Fruit fly (Drosophila melanogaster) whole organism, embryonic: ENCODE results near the gene CG7646.
A peak's percentile ranks its signal among the peaks of the same experiment; 100 is the strongest.

ENCODE experiments used
- ATbp ChIP-seq: fragments of 200-800 bp; sonication (Bioruptor generic); optimal IDR thresholded peaks from 2 replicates; lab custom pipeline; 2017; ENCODE audit warnings: missing biosample characterization, mild to moderate bottlenecking, missing genetic modification characterization, missing genetic modification reagents
- BtbVII ChIP-seq: fragments of 200-800 bp; sonication (Bioruptor generic); optimal IDR thresholded peaks from 3 replicates; lab custom pipeline; 2017; ENCODE audit warnings: missing biosample characterization, mild to moderate bottlenecking, missing genetic modification characterization
- CG11504 ChIP-seq: fragments of 200-800 bp; sonication (Bioruptor generic); optimal IDR thresholded peaks from 3 replicates; lab custom pipeline; 2019; ENCODE audit warnings: missing biosample characterization, mild to moderate bottlenecking, missing genetic modification characterization, moderate library complexity
- CG14710 ChIP-seq: fragments of 200-800 bp; sonication (Bioruptor generic); optimal IDR thresholded peaks from 3 replicates; lab custom pipeline; 2019; ENCODE audit warnings: missing biosample characterization, mild to moderate bottlenecking, missing genetic modification characterization, moderate library complexity
- CG14860 ChIP-seq: fragments of 200-800 bp; sonication (Bioruptor generic); IDR thresholded peaks from 3 replicates; pipeline ENCODE4 v1.3.6; 2022; ENCODE audit warnings: missing biosample characterization, missing genetic modification characterization; ENCODE audit not compliant: partially characterized antibody
- CG17359 ChIP-seq: fragments of 200-800 bp; sonication (Bioruptor generic); optimal IDR thresholded peaks from 3 replicates; lab custom pipeline; 2018; ENCODE audit warnings: missing biosample characterization, mild to moderate bottlenecking, missing genetic modification characterization, moderate library complexity
- CG17568 ChIP-seq: fragments of 200-800 bp; sonication (Bioruptor generic); optimal IDR thresholded peaks from 2 replicates; lab custom pipeline; 2018; ENCODE audit warnings: missing biosample characterization, mild to moderate bottlenecking, missing genetic modification characterization, moderate library complexity
- CG18476 ChIP-seq: fragments of 200-800 bp; sonication (Bioruptor generic); optimal IDR thresholded peaks from 2 replicates; lab custom pipeline; 2016; ENCODE audit warnings: missing biosample characterization, mild to moderate bottlenecking, missing genetic modification characterization
- CG2120 ChIP-seq: fragments of 200-800 bp; sonication (Bioruptor generic); optimal IDR thresholded peaks from 3 replicates; lab custom pipeline; 2016; ENCODE audit warnings: missing biosample characterization, missing genetic modification characterization
- CG3281 ChIP-seq: fragments of 200-800 bp; sonication (Bioruptor generic); optimal IDR thresholded peaks from 3 replicates; lab custom pipeline; 2017; ENCODE audit warnings: missing biosample characterization, mild to moderate bottlenecking, missing genetic modification characterization
- CG34422 ChIP-seq: fragments of 200-800 bp; sonication (Bioruptor generic); IDR thresholded peaks from 3 replicates; pipeline ENCODE4 v1.3.6; 2022; ENCODE audit warnings: missing biosample characterization, missing genetic modification characterization
- CG4707 ChIP-seq: fragments of 200-800 bp; sonication (Bioruptor generic); optimal IDR thresholded peaks from 2 replicates; lab custom pipeline; 2018; ENCODE audit warnings: missing biosample characterization, mild to moderate bottlenecking, missing genetic modification characterization, moderate library complexity
- CG4730 ChIP-seq: fragments of 200-800 bp; sonication (Bioruptor generic); IDR thresholded peaks from 2 replicates; pipeline ENCODE4 v1.3.6; 2022; ENCODE audit warnings: missing biosample characterization, missing genetic modification characterization
- CG6272 ChIP-seq: fragments of 200-800 bp; sonication (Bioruptor generic); IDR thresholded peaks from 2 replicates; pipeline ENCODE4 v1.3.6; 2022; ENCODE audit warnings: missing biosample characterization, missing genetic modification characterization
- CG6683 ChIP-seq: fragments of 200-800 bp; sonication (Bioruptor generic); optimal IDR thresholded peaks from 2 replicates; lab custom pipeline; 2017; ENCODE audit warnings: missing biosample characterization, mild to moderate bottlenecking, missing genetic modification characterization, missing genetic modification reagents
- CG6813 ChIP-seq: fragments of 200-800 bp; sonication (Bioruptor generic); optimal IDR thresholded peaks from 2 replicates; lab custom pipeline; 2017; ENCODE audit warnings: missing biosample characterization, missing genetic modification characterization, mild to moderate bottlenecking, moderate library complexity, missing genetic modification reagents
- CG7928 ChIP-seq: fragments of 200-800 bp; sonication (Bioruptor generic); optimal IDR thresholded peaks from 2 replicates; lab custom pipeline; 2017; ENCODE audit warnings: missing biosample characterization, mild to moderate bottlenecking, missing genetic modification characterization
- CHES-1-like ChIP-seq: fragments of 200-800 bp; sonication (Bioruptor generic); optimal IDR thresholded peaks from 2 replicates; lab custom pipeline; 2016; ENCODE audit warnings: missing biosample characterization, missing genetic modification characterization
- Dbx ChIP-seq: fragments of 200-800 bp; sonication (Bioruptor generic); IDR thresholded peaks from 3 replicates; pipeline ENCODE4 v1.3.6; 2022; ENCODE audit warnings: missing biosample characterization, missing genetic modification characterization
- Fer2 ChIP-seq: fragments of 200-800 bp; sonication (Bioruptor generic); optimal IDR thresholded peaks from 2 replicates; lab custom pipeline; 2018; ENCODE audit warnings: missing biosample characterization, mild to moderate bottlenecking, missing genetic modification characterization, moderate library complexity
- Hand ChIP-seq: fragments of 200-800 bp; sonication (Bioruptor generic); optimal IDR thresholded peaks from 2 replicates; lab custom pipeline; 2017; ENCODE audit warnings: mild to moderate bottlenecking, missing biosample characterization, missing genetic modification reagents, missing genetic modification characterization
- Hey ChIP-seq: fragments of 200-800 bp; sonication (Bioruptor generic); optimal IDR thresholded peaks from 3 replicates; lab custom pipeline; 2018; ENCODE audit warnings: missing biosample characterization, mild to moderate bottlenecking, missing genetic modification characterization
- Hr3 ChIP-seq: fragments of 200-800 bp; sonication (Bioruptor generic); optimal IDR thresholded peaks from 3 replicates; lab custom pipeline; 2016; ENCODE audit warnings: missing biosample characterization, missing genetic modification characterization
- Hr51 ChIP-seq, 2 experiments: fragments of 200-800 bp; sonication (Bioruptor generic); optimal IDR thresholded peaks; 2 replicates in 1 of 2; 3 replicates in 1 of 2; lab custom pipeline; 2016 to 2018; ENCODE audit warnings: missing biosample characterization in 2 of 2, missing genetic modification characterization in 2 of 2, mild to moderate bottlenecking in 1 of 2, moderate library complexity in 1 of 2
- Nf-YA ChIP-seq: fragments of 200-800 bp; sonication (Bioruptor generic); IDR thresholded peaks from 2 replicates; pipeline ENCODE4 v1.3.6; 2022; ENCODE audit warnings: missing biosample characterization, missing genetic modification characterization
- Nf-YC ChIP-seq: fragments of 200-800 bp; optimal IDR thresholded peaks from 3 replicates; lab custom pipeline; 2019; ENCODE audit warnings: missing biosample characterization, mild to moderate bottlenecking, missing genetic modification characterization, moderate library complexity
- Oli ChIP-seq: fragments of 200-800 bp; sonication (Bioruptor generic); optimal IDR thresholded peaks from 2 replicates; lab custom pipeline; 2018; ENCODE audit warnings: missing biosample characterization, mild to moderate bottlenecking, missing genetic modification characterization, moderate library complexity
- Taf1 ChIP-seq: fragments of 200-800 bp; sonication (Bioruptor generic); IDR thresholded peaks from 2 replicates; pipeline ENCODE4 v1.3.6; 2022; ENCODE audit warnings: missing biosample characterization, missing genetic modification characterization
- Trl ChIP-seq, 3 experiments: fragments of >200 bp in 2 of 3; fragments of 200-800 bp in 1 of 3; sonication (Bioruptor generic) in 1 of 3; optimal IDR thresholded peaks; 2 replicates in 1 of 3; 3 replicates in 2 of 3; lab custom pipeline; 2016 to 2017; ENCODE audit warnings: missing biosample characterization in 1 of 3, missing genetic modification characterization in 1 of 3
- Usf ChIP-seq: fragments of 200-800 bp; sonication (Bioruptor generic); optimal IDR thresholded peaks from 2 replicates; lab custom pipeline; 2017; ENCODE audit warnings: missing genotype, missing biosample characterization, missing genetic modification characterization
- Xrp1 ChIP-seq: fragments of 200-800 bp; sonication (Bioruptor generic); IDR thresholded peaks from 2 replicates; pipeline ENCODE4 v1.3.6; 2022; ENCODE audit warnings: missing biosample characterization, missing genetic modification characterization
- ac ChIP-seq: fragments of 200-800 bp; sonication (Bioruptor generic); optimal IDR thresholded peaks from 3 replicates; lab custom pipeline; 2017; ENCODE audit warnings: missing biosample characterization, mild to moderate bottlenecking, missing genetic modification characterization
- crp ChIP-seq, 2 experiments: fragments of 200-800 bp; sonication (Bioruptor generic); optimal IDR thresholded peaks; 2 replicates in 1 of 2; 3 replicates in 1 of 2; lab custom pipeline; 2017; ENCODE audit warnings: missing biosample characterization in 2 of 2, missing genetic modification characterization in 2 of 2, mild to moderate bottlenecking in 1 of 2, moderate library complexity in 1 of 2
- dysf ChIP-seq: fragments of 200-800 bp; sonication (Bioruptor generic); IDR thresholded peaks from 3 replicates; pipeline ENCODE4 v1.3.6; 2022; ENCODE audit warnings: missing biosample characterization, missing genetic modification characterization
- her ChIP-seq: fragments of 200-800 bp; sonication (Bioruptor generic); optimal IDR thresholded peaks from 2 replicates; lab custom pipeline; 2016; ENCODE audit warnings: missing biosample characterization, missing genetic modification characterization
- kay ChIP-seq: fragments of 200-800 bp; sonication (Bioruptor generic); optimal IDR thresholded peaks from 2 replicates; lab custom pipeline; 2016; ENCODE audit warnings: missing biosample characterization, missing genetic modification characterization
- lab ChIP-seq: fragments of 200-800 bp; sonication (Bioruptor generic); optimal IDR thresholded peaks from 3 replicates; lab custom pipeline; 2017; ENCODE audit warnings: missing biosample characterization, missing genetic modification characterization, mild to moderate bottlenecking, moderate library complexity, missing genetic modification reagents
- mld ChIP-seq: fragments of 200-800 bp; sonication (Bioruptor generic); IDR thresholded peaks from 3 replicates; pipeline ENCODE4 v1.3.6; 2022; ENCODE audit warnings: missing biosample characterization, missing genetic modification characterization; ENCODE audit not compliant: partially characterized antibody
- nmo ChIP-seq: fragments of 200-800 bp; sonication (Bioruptor generic); optimal IDR thresholded peaks from 2 replicates; lab custom pipeline; 2018; ENCODE audit warnings: missing biosample characterization, mild to moderate bottlenecking, missing genetic modification characterization, moderate library complexity
- pros ChIP-seq: fragments of 200-800 bp; sonication (Bioruptor generic); optimal IDR thresholded peaks from 3 replicates; lab custom pipeline; 2019; ENCODE audit warnings: missing biosample characterization, mild to moderate bottlenecking, missing genetic modification characterization, moderate library complexity
- sens ChIP-seq: fragments of 200-800 bp; sonication (Bioruptor generic); peaks from one replicate; lab custom pipeline; 2016; ENCODE audit warnings: missing biosample characterization, missing genetic modification characterization
- shn ChIP-seq: fragments of 200-800 bp; sonication (Bioruptor generic); optimal IDR thresholded peaks from 3 replicates; lab custom pipeline; 2016; ENCODE audit warnings: missing biosample characterization, missing genetic modification characterization
- stwl ChIP-seq: fragments of 200-800 bp; sonication (Bioruptor generic); optimal IDR thresholded peaks from 3 replicates; lab custom pipeline; 2018; ENCODE audit warnings: missing biosample characterization, mild to moderate bottlenecking, missing genetic modification characterization, moderate library complexity
- tin ChIP-seq: fragments of 200-800 bp; sonication (Bioruptor generic); optimal IDR thresholded peaks from 3 replicates; lab custom pipeline; 2016; ENCODE audit warnings: missing biosample characterization, missing genetic modification characterization
- tio ChIP-seq: fragments of 200-800 bp; sonication (Bioruptor generic); optimal IDR thresholded peaks from 2 replicates; lab custom pipeline; 2017; ENCODE audit warnings: missing biosample characterization, missing genetic modification characterization, inconsistent platforms
- tna ChIP-seq: fragments of 200-800 bp; sonication (Bioruptor generic); IDR thresholded peaks from 2 replicates; pipeline ENCODE4 v1.3.6; 2022; ENCODE audit warnings: missing biosample characterization, missing genetic modification characterization; ENCODE audit not compliant: partially characterized antibody
- tx ChIP-seq: fragments of 200-800 bp; sonication (Bioruptor generic); optimal IDR thresholded peaks from 2 replicates; lab custom pipeline; 2016; ENCODE audit warnings: missing biosample characterization, missing genetic modification characterization
- wek ChIP-seq: fragments of 200-800 bp; sonication (Bioruptor generic); optimal IDR thresholded peaks from 3 replicates; lab custom pipeline; 2018; ENCODE audit warnings: missing biosample characterization, mild to moderate bottlenecking, missing genetic modification characterization, moderate library complexity

Gene CG7646

dm6 chr3L:19968725-19969598, 22.7 kb upstream of the CG7646 start (continued):
- TF ChIP-seq Hey (tag; lab: Kevin White, UChicago): peak; percentile 80
- 0 out of 3 replicates have a peak, but pooled peaks have one; percentile 8 for TF ChIP-seq dysf (GFP tag; lab: Robert Waterston, UW)
- no peak for TF ChIP-seq Nf-YA (GFP tag; lab: Robert Waterston, UW)
- no peak for TF ChIP-seq CG17359 (tag; lab: Kevin White, UChicago)
- no peak for TF ChIP-seq tna (GFP tag; lab: Robert Waterston, UW)
- peak; percentile 46 for TF ChIP-seq lab (GFP tag; lab: Kevin White, UChicago)
- peak; percentile 12 for TF ChIP-seq BtbVII
- peak; percentile 28 for TF ChIP-seq Oli
- no peak for TF ChIP-seq Dbx (GFP tag; lab: Robert Waterston, UW)
- TF ChIP-seq CG14860 (GFP tag; lab: Robert Waterston, UW): no peak
- peak; percentile 54 for TF ChIP-seq CG11504
- TF ChIP-seq nmo: peak; percentile 21
- TF ChIP-seq CG4707 (GFP tag; lab: Kevin White, UChicago): no peak
- TF ChIP-seq CG6683 (GFP tag; lab: Kevin White, UChicago): no peak
- TF ChIP-seq wek (GFP tag; lab: Kevin White, UChicago): no peak
- no peak for TF ChIP-seq tx (GFP tag; lab: Kevin White, UChicago)
- no peak for TF ChIP-seq crp (GFP tag; optimal IDR thresholded peaks at IDR 0.05; lab: Kevin White, UChicago)
- no peak for TF ChIP-seq Xrp1 (GFP tag; lab: Robert Waterston, UW)
- no peak for TF ChIP-seq CG14710 (tag; lab: Kevin White, UChicago)
- no peak for TF ChIP-seq CG4730 (GFP tag; lab: Robert Waterston, UW)
- TF ChIP-seq Trl (optimal IDR thresholded peaks at IDR 0.05; lab: Kevin White, UChicago): no peak
- no peak for TF ChIP-seq Trl (GFP tag; optimal IDR thresholded peaks at IDR 0.05; lab: Kevin White, UChicago)
- no peak for TF ChIP-seq Taf1 (GFP tag; lab: Robert Waterston, UW)
- no peak for TF ChIP-seq tin
- TF ChIP-seq Hand (GFP tag; lab: Kevin White, UChicago): peak; percentile 15
- no peak for TF ChIP-seq CG34422 (GFP tag; lab: Robert Waterston, UW)
- TF ChIP-seq CG2120 (GFP tag; lab: Kevin White, UChicago): peak; percentile 16
- TF ChIP-seq Usf (GFP tag; lab: Kevin White, UChicago): no peak
- TF ChIP-seq CG18476 (GFP tag; lab: Kevin White, UChicago): no peak
- TF ChIP-seq stwl (tag; lab: Kevin White, UChicago): no peak
- TF ChIP-seq Fer2 (tag; lab: Kevin White, UChicago): no peak
- peak; percentile 52 for TF ChIP-seq sens (GFP tag; lab: Kevin White, UChicago)
- peak; percentile 31 for TF ChIP-seq CG3281 (GFP tag; lab: Kevin White, UChicago)
- no peak for TF ChIP-seq CG7928
- TF ChIP-seq CG6272 (GFP tag; lab: Robert Waterston, UW): no peak
- TF ChIP-seq Hr51 (GFP tag; optimal IDR thresholded peaks at IDR 0.05; lab: Kevin White, UChicago): peak in 1 of 2 experiments; percentile 59
- no peak for TF ChIP-seq CG17568 (GFP tag; lab: Kevin White, UChicago)
- TF ChIP-seq tio (GFP tag; lab: Kevin White, UChicago): no peak
- TF ChIP-seq ac: no peak
- no peak for TF ChIP-seq mld
- TF ChIP-seq pros (GFP tag; lab: Kevin White, UChicago): no peak
- no peak for TF ChIP-seq shn
- no peak for TF ChIP-seq CG6813 (GFP tag; lab: Kevin White, UChicago)
- TF ChIP-seq ATbp (GFP tag; lab: Kevin White, UChicago): no peak
- no peak for TF ChIP-seq CHES-1-like (GFP tag; lab: Kevin White, UChicago)
- TF ChIP-seq Hr3: no peak
- no peak for TF ChIP-seq her (GFP tag; lab: Kevin White, UChicago)
- no peak for TF ChIP-seq kay (GFP tag; lab: Kevin White, UChicago)
- TF ChIP-seq Nf-YC: no peak
